Fruit fly (Drosophila melanogaster): ENCODE data around the gene CG14223.
A peak's percentile ranks its signal among the peaks of the same experiment; 100 is the strongest.

The CG14223 gene

DNA sequence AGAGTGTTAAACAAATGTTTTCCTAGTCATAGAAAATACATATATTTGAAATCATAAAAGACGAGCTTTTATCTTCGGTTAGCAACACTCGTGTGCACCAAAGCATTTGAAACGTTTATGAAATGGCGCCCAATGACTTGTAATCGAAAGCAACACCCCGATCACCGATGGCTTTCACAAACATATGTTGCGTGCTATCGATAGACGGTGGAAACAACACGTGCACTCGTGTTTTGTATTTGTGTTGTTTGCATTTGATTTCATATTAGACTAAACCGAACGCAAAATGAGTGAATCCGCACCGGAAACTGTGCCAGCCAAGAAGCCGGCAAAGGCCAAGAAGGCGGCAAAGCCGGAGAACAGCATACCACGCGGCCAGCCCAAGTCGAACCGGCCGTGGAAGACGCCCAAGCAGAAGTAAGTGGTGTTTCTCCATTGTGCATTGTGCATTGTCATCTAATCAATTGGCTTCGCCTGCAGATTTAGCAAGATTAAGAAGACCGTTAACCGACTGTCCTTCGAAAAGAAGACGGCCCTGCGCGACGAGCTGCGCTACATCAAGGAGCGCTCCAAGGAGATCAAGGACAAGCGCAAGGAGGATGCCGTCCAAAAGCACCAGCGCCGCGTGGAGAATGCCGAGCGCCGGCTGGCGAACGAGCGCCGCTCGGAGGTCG, 47.6 kb downstream of the CG14223 start, which contains the start of gene CG14210 (continued):
- TF ChIP-seq CG10462 (GFP tag; optimal IDR thresholded peaks at IDR 0.05) (no peak), HmgZ (tag; optimal IDR thresholded peaks at IDR 0.05) (peak; percentile 7), Chrac-16 (GFP tag; optimal IDR thresholded peaks at IDR 0.05) (no peak), CG14441 (GFP tag; IDR thresholded peaks at IDR 0.05) (no peak), nom (GFP tag; optimal IDR thresholded peaks at IDR 0.05) (no peak), Fer1 (GFP tag; optimal IDR thresholded peaks at IDR 0.05) (peak; percentile 2), crol (GFP tag; IDR thresholded peaks at IDR 0.05) (no peak), twi (tag; optimal IDR thresholded peaks at IDR 0.05) (peak; percentile 30), BEAF-32 (GFP tag; optimal IDR thresholded peaks at IDR 0.05) (peak; percentile 57), CG13894 (tag; optimal IDR thresholded peaks at IDR 0.05) (no peak), Dref (GFP tag; IDR thresholded peaks at IDR 0.05) (peak; percentile 84), unc-4 (GFP tag; IDR thresholded peaks at IDR 0.05; ENCODE audit: partially characterized antibody) (peak; percentile 64), CG16813 (GFP tag; IDR thresholded peaks at IDR 0.05; ENCODE audit: partially characterized antibody) (peak; percentile 62), Doc3 (GFP tag; IDR thresholded peaks at IDR 0.05; ENCODE audit: partially characterized antibody) (peak; percentile 49; the same call in 2 of the 3 replicates), ase (GFP tag; IDR thresholded peaks at IDR 0.05) (no peak), CG34224 (GFP tag; IDR thresholded peaks at IDR 0.05; ENCODE audit: partially characterized antibody) (peak; percentile 73), CG9215 (GFP tag; IDR thresholded peaks at IDR 0.05) (no peak), zfh1 (GFP tag; IDR thresholded peaks at IDR 0.05) (no peak), CG3726 (GFP tag; IDR thresholded peaks at IDR 0.05) (no peak), grau (tag; optimal IDR thresholded peaks at IDR 0.05) (no peak), cg (GFP tag; optimal IDR thresholded peaks at IDR 0.05) (no peak), HLH4C (GFP tag; IDR thresholded peaks at IDR 0.05; ENCODE audit: partially characterized antibody) (peak; percentile 84), Bteb2 (GFP tag; optimal IDR thresholded peaks at IDR 0.05) (no peak), zen (tag; optimal IDR thresholded peaks at IDR 0.05) (no peak), MTF-1 (GFP tag; optimal IDR thresholded peaks at IDR 0.05; ENCODE audit: borderline replicate concordance) (no peak), CG14050 (GFP tag; IDR thresholded peaks at IDR 0.05) (no peak), eve (GFP tag; optimal IDR thresholded peaks at IDR 0.05) (no peak), CG13287 (GFP tag; IDR thresholded peaks at IDR 0.05; ENCODE audit: partially characterized antibody) (peak; percentile 71), CrebB (tag; optimal IDR thresholded peaks at IDR 0.05) (no peak), CG8478 (optimal IDR thresholded peaks at IDR 0.05) (no peak), MESR4 (GFP tag; optimal IDR thresholded peaks at IDR 0.05) (peak; percentile 57), hb (GFP tag; IDR thresholded peaks at IDR 0.05; ENCODE audit: partially characterized antibody) (peak; percentile 66; the same call in 1 of the 3 replicates), hbn (GFP tag; IDR thresholded peaks at IDR 0.05; ENCODE audit: partially characterized antibody) (peak; percentile 60), Ets97D (GFP tag; optimal IDR thresholded peaks at IDR 0.05) (peak; percentile 32), crp (GFP tag; optimal IDR thresholded peaks at IDR 0.05) (peak; percentile 3 to 84), CG9437 (GFP tag; optimal IDR thresholded peaks at IDR 0.05) (no peak), CG17186 (GFP tag; optimal IDR thresholded peaks at IDR 0.05) (peak; percentile 37), CG10209 (GFP tag; optimal IDR thresholded peaks at IDR 0.05) (no peak), pho (GFP tag; optimal IDR thresholded peaks at IDR 0.05) (no peak), tna (GFP tag; IDR thresholded peaks at IDR 0.05; ENCODE audit: partially characterized antibody) (peak; percentile 83), CG10267 (tag; optimal IDR thresholded peaks at IDR 0.05) (peak; percentile 9), inv (GFP tag; IDR thresholded peaks at IDR 0.05; ENCODE audit: partially characterized antibody) (peak; percentile 48; the same call in 1 of the 2 replicates), CG11695 (GFP tag; IDR thresholded peaks at IDR 0.05) (no peak), mld (GFP tag; IDR thresholded peaks at IDR 0.05; ENCODE audit: partially characterized antibody) (0 out of 3 replicates have a peak, but pooled peaks have one; percentile 53), lilli (GFP tag; optimal IDR thresholded peaks at IDR 0.05) (no peak), CG7987 (GFP tag; optimal IDR thresholded peaks at IDR 0.05) (peak; percentile 2), NK7.1 (GFP tag; optimal IDR thresholded peaks at IDR 0.05) (no peak)

All from whole organism, embryonic.